Worm (Caenorhabditis elegans) whole organism, L4 larva: ENCODE measurements around the gene ZK662.6.

Experiments
- D1046.2 ChIP-seq: fragments of 200-800 bp; sonication (Bioruptor generic); IDR thresholded peaks from 2 replicates; pipeline ENCODE4 v1.3.6; 2022; ENCODE audit warnings: missing genetic modification characterization, missing compliant biosample characterization
- F44E2.7 ChIP-seq: fragments of 200-800 bp; sonication (Bioruptor generic); IDR thresholded peaks from 2 replicates; pipeline ENCODE4 v2.1.2; 2022; ENCODE audit warnings: missing genetic modification characterization, missing compliant biosample characterization
- F49E8.2 ChIP-seq: sonication (generic microtip); optimal IDR thresholded peaks from 2 replicates; lab custom pipeline; 2016; ENCODE audit warnings: missing compliant biosample characterization, mild to moderate bottlenecking, missing genetic modification characterization, borderline replicate concordance
- R02D3.7 ChIP-seq: fragments of 150-350 bp; sonication (generic microtip); optimal IDR thresholded peaks from 3 replicates; lab custom pipeline; 2014; ENCODE audit warnings: missing biosample characterization, missing genetic modification characterization
- T20F7.1 ChIP-seq: fragments of 200-800 bp; sonication (Bioruptor generic); optimal IDR thresholded peaks from 2 replicates; lab custom pipeline; 2018; ENCODE audit warnings: mild to moderate bottlenecking, missing genetic modification characterization, missing compliant biosample characterization
- Y105C5A.15 ChIP-seq: fragments of 200-800 bp; sonication (Bioruptor generic); IDR thresholded peaks from 2 replicates; pipeline ENCODE4 v1.3.6; 2022; ENCODE audit warnings: missing genetic modification characterization, missing compliant biosample characterization
- Y48G9A.11 ChIP-seq: fragments of 200-800 bp; sonication (Bioruptor generic); IDR thresholded peaks from 2 replicates; pipeline ENCODE4 v1.3.6; 2022; ENCODE audit warnings: missing genetic modification reagents, missing genetic modification characterization, missing compliant biosample characterization
- Y5F2A.4 ChIP-seq: fragments of 200-800 bp; sonication (Bioruptor generic); optimal IDR thresholded peaks from 2 replicates; lab custom pipeline; 2018; ENCODE audit warnings: mild to moderate bottlenecking, missing genetic modification characterization, missing compliant biosample characterization
- ZK337.2 ChIP-seq: fragments of 200-800 bp; sonication (Bioruptor generic); IDR thresholded peaks from 2 replicates; pipeline ENCODE4 v1.3.6; 2022; ENCODE audit warnings: missing genetic modification reagents, missing genetic modification characterization, missing compliant biosample characterization
- aha-1 ChIP-seq: fragments of 150-350 bp; peaks from one replicate; lab custom pipeline; 2014; ENCODE audit warnings: missing biosample characterization, missing genetic modification characterization
- ceh-62 ChIP-seq: sonication (generic microtip); optimal IDR thresholded peaks from 2 replicates; lab custom pipeline; 2017; ENCODE audit warnings: missing biosample characterization, missing genetic modification characterization
- ceh-82 ChIP-seq: sonication (generic microtip); optimal IDR thresholded peaks from 2 replicates; lab custom pipeline; 2017; ENCODE audit warnings: missing biosample characterization, missing genetic modification characterization
- ces-1 ChIP-seq: fragments of 150-350 bp; sonication (generic microtip); optimal IDR thresholded peaks from 4 replicates; lab custom pipeline; 2014; ENCODE audit warnings: missing biosample characterization, missing genetic modification reagents, missing genetic modification characterization
- cey-2 ChIP-seq: sonication (generic microtip); optimal IDR thresholded peaks from 3 replicates; lab custom pipeline; 2017; ENCODE audit warnings: missing genetic modification characterization, mild to moderate bottlenecking, missing compliant biosample characterization, antibody characterized with exemption, borderline replicate concordance; ENCODE audit not compliant: insufficient read depth
- daf-12 ChIP-seq: fragments of 150-350 bp; optimal IDR thresholded peaks from 2 replicates; lab custom pipeline; 2014; ENCODE audit warnings: missing biosample characterization, missing genetic modification reagents, missing genetic modification characterization
- daf-16 ChIP-seq, 3 experiments: sonication (generic microtip); optimal IDR thresholded peaks; 2 replicates each; lab custom pipeline; 2016 to 2017; ENCODE audit warnings: missing genetic modification characterization in 3 of 3, missing genetic modification reagents in 3 of 3, mild to moderate bottlenecking in 2 of 3, missing compliant biosample characterization in 2 of 3, missing biosample characterization in 1 of 3, moderate library complexity in 1 of 3
- daf-19 ChIP-seq: fragments of 200-800 bp; sonication (Bioruptor generic); conservative IDR thresholded peaks from 2 replicates; pipeline ENCODE4 v1.3.6; 2022; ENCODE audit warnings: missing genetic modification characterization, missing compliant biosample characterization
- dmd-9 ChIP-seq: fragments of 200-800 bp; sonication (Bioruptor generic); IDR thresholded peaks from 2 replicates; pipeline ENCODE4 v1.3.6; 2022; ENCODE audit warnings: missing genetic modification reagents, missing genetic modification characterization, missing compliant biosample characterization
- dve-1 ChIP-seq: sonication (generic microtip); optimal IDR thresholded peaks from 2 replicates; lab custom pipeline; 2017; ENCODE audit warnings: antibody characterized with exemption, mild to moderate bottlenecking, missing genetic modification characterization, missing compliant biosample characterization; ENCODE audit not compliant: insufficient read depth
- fkh-10 ChIP-seq: fragments of 150-350 bp; optimal IDR thresholded peaks from 2 replicates; lab custom pipeline; 2014; ENCODE audit warnings: missing biosample characterization, missing genetic modification reagents, missing genetic modification characterization
- fos-1 ChIP-seq: fragments of 150-350 bp; optimal IDR thresholded peaks from 2 replicates; lab custom pipeline; 2014; ENCODE audit warnings: missing biosample characterization, missing genetic modification characterization
- hif-1 ChIP-seq, 2 experiments: sonication (generic microtip); optimal IDR thresholded peaks; 2 replicates each; lab custom pipeline; 2016 to 2017; ENCODE audit warnings: missing compliant biosample characterization in 2 of 2, missing genetic modification characterization in 2 of 2, missing genetic modification reagents in 2 of 2, missing genotype in 2 of 2, mild to moderate bottlenecking in 1 of 2
- hlh-11 ChIP-seq: fragments of 200-800 bp; sonication (Bioruptor generic); optimal IDR thresholded peaks from 2 replicates; lab custom pipeline; 2018; ENCODE audit warnings: mild to moderate bottlenecking, missing genetic modification characterization, missing compliant biosample characterization
- lin-1 ChIP-seq: fragments of 200-800 bp; sonication (Bioruptor generic); IDR thresholded peaks from 2 replicates; pipeline ENCODE4 v1.3.6; 2022; ENCODE audit warnings: missing genetic modification reagents, missing genetic modification characterization, missing compliant biosample characterization
- lin-13 ChIP-seq: fragments of 150-350 bp; optimal IDR thresholded peaks from 2 replicates; lab custom pipeline; 2014; ENCODE audit warnings: missing biosample characterization, missing genetic modification reagents, missing genetic modification characterization
- lin-29 ChIP-seq: fragments of 200-800 bp; sonication (Bioruptor generic); IDR thresholded peaks from 2 replicates; pipeline ENCODE4 v1.3.6; 2022; ENCODE audit warnings: missing genetic modification reagents, missing genetic modification characterization, missing compliant biosample characterization
- lin-38 ChIP-seq: fragments of 200-800 bp; sonication (Bioruptor generic); IDR thresholded peaks from 2 replicates; pipeline ENCODE4 v1.3.6; 2022; ENCODE audit warnings: missing genetic modification reagents, missing genetic modification characterization, missing compliant biosample characterization
- lin-39 ChIP-seq: fragments of 150-350 bp; optimal IDR thresholded peaks from 2 replicates; lab custom pipeline; 2014; ENCODE audit warnings: missing biosample characterization, missing genetic modification reagents, missing genetic modification characterization
- madf-5 ChIP-seq, 2 experiments: fragments of 200-800 bp; sonication (Bioruptor generic); IDR thresholded peaks; 2 replicates each; pipeline ENCODE4 v1.3.6; 2022; ENCODE audit warnings: missing compliant biosample characterization in 2 of 2, missing genetic modification characterization in 2 of 2
- mdl-1 ChIP-seq, 2 experiments: fragments of 150-350 bp in 1 of 2; sonication (generic microtip) in 1 of 2; optimal IDR thresholded peaks; 2 replicates each; lab custom pipeline; 2014 to 2017; ENCODE audit warnings: missing biosample characterization in 2 of 2, missing genetic modification characterization in 2 of 2
- mdt-29 ChIP-seq: fragments of 200-800 bp; sonication (Bioruptor generic); IDR thresholded peaks from 2 replicates; pipeline ENCODE4 v1.3.6; 2022; ENCODE audit warnings: missing genetic modification reagents, missing genetic modification characterization, missing compliant biosample characterization
- mep-1 ChIP-seq: fragments of 150-350 bp; sonication (generic microtip); optimal IDR thresholded peaks from 3 replicates; lab custom pipeline; 2014; ENCODE audit warnings: missing biosample characterization, missing genetic modification characterization
- mes-2 ChIP-seq: sonication (generic microtip); optimal IDR thresholded peaks from 2 replicates; lab custom pipeline; 2016; ENCODE audit warnings: missing genotype, mild to moderate bottlenecking, missing genetic modification characterization, missing compliant biosample characterization; ENCODE audit not compliant: poor library complexity, severe bottlenecking
- mxl-2 ChIP-seq: fragments of 200-800 bp; sonication (Bioruptor generic); conservative IDR thresholded peaks from 2 replicates; pipeline ENCODE4 v1.3.6; 2022; ENCODE audit warnings: missing genetic modification reagents, missing genetic modification characterization, missing compliant biosample characterization
- mxl-3 ChIP-seq: fragments of 200-800 bp; sonication (Bioruptor generic); optimal IDR thresholded peaks from 2 replicates; lab custom pipeline; 2018; ENCODE audit warnings: mild to moderate bottlenecking, missing genetic modification characterization, missing compliant biosample characterization
- nhr-10 ChIP-seq: fragments of 150-350 bp; optimal IDR thresholded peaks from 2 replicates; lab custom pipeline; 2014; ENCODE audit warnings: missing biosample characterization, missing genetic modification characterization
- nhr-11 ChIP-seq: fragments of 150-350 bp; optimal IDR thresholded peaks from 2 replicates; lab custom pipeline; 2014; ENCODE audit warnings: missing biosample characterization, missing genetic modification characterization
- nhr-111 ChIP-seq: fragments of 200-800 bp; sonication (Bioruptor generic); optimal IDR thresholded peaks from 2 replicates; lab custom pipeline; 2018; ENCODE audit warnings: mild to moderate bottlenecking, missing genetic modification characterization, missing compliant biosample characterization
- nhr-25 ChIP-seq: sonication (generic microtip); optimal IDR thresholded peaks from 2 replicates; lab custom pipeline; 2017; ENCODE audit warnings: missing genetic modification characterization, mild to moderate bottlenecking, missing compliant biosample characterization, antibody characterized with exemption, moderate library complexity, borderline replicate concordance; ENCODE audit not compliant: insufficient read depth
- nhr-48 ChIP-seq: sonication (generic microtip); optimal IDR thresholded peaks from 2 replicates; lab custom pipeline; 2016; ENCODE audit warnings: mild to moderate bottlenecking, missing genetic modification characterization, missing compliant biosample characterization
- nhr-76 ChIP-seq: fragments of 150-350 bp; optimal IDR thresholded peaks from 2 replicates; lab custom pipeline; 2014; ENCODE audit warnings: missing biosample characterization, missing genetic modification characterization
- nhr-77 ChIP-seq: fragments of 150-350 bp; optimal IDR thresholded peaks from 2 replicates; lab custom pipeline; 2014; ENCODE audit warnings: missing biosample characterization, missing genetic modification characterization
- pha-4 ChIP-seq, 2 experiments: fragments of 150-350 bp in 1 of 2; fragments of 200-800 bp in 1 of 2; sonication (Bioruptor generic) in 1 of 2; IDR thresholded peaks in 1 of 2; optimal IDR thresholded peaks in 1 of 2; 2 replicates each; pipeline versions ENCODE4 v1.3.6 to Lab custom; 2014 to 2022; ENCODE audit warnings: missing genetic modification characterization in 2 of 2, missing genetic modification reagents in 2 of 2, missing biosample characterization in 1 of 2, missing compliant biosample characterization in 1 of 2
- rbr-2 ChIP-seq: sonication (generic microtip); optimal IDR thresholded peaks from 2 replicates; lab custom pipeline; 2016; ENCODE audit warnings: missing genotype, missing genetic modification characterization, missing compliant biosample characterization
- set-16 ChIP-seq: fragments of 200-800 bp; sonication (Bioruptor generic); IDR thresholded peaks from 2 replicates; pipeline ENCODE4 v1.3.6; 2022; ENCODE audit warnings: missing genetic modification reagents, missing genetic modification characterization, missing compliant biosample characterization
- unc-130 ChIP-seq: sonication (generic microtip); optimal IDR thresholded peaks from 2 replicates; lab custom pipeline; 2016; ENCODE audit warnings: missing genetic modification reagents, missing genetic modification characterization, missing compliant biosample characterization
- zfp-2 ChIP-seq: sonication (generic microtip); optimal IDR thresholded peaks from 2 replicates; lab custom pipeline; 2016; ENCODE audit warnings: mild to moderate bottlenecking, missing genetic modification characterization, missing compliant biosample characterization
- zfp-3 ChIP-seq: fragments of 200-800 bp; sonication (Bioruptor generic); conservative IDR thresholded peaks from 2 replicates; pipeline ENCODE4 v1.3.6; 2022; ENCODE audit warnings: missing genetic modification reagents, missing genetic modification characterization, missing compliant biosample characterization
- ztf-7 ChIP-seq: fragments of 150-350 bp; optimal IDR thresholded peaks from 2 replicates; lab custom pipeline; 2014; ENCODE audit warnings: missing biosample characterization, missing genetic modification characterization

The ZK662.6 gene

DNA sequence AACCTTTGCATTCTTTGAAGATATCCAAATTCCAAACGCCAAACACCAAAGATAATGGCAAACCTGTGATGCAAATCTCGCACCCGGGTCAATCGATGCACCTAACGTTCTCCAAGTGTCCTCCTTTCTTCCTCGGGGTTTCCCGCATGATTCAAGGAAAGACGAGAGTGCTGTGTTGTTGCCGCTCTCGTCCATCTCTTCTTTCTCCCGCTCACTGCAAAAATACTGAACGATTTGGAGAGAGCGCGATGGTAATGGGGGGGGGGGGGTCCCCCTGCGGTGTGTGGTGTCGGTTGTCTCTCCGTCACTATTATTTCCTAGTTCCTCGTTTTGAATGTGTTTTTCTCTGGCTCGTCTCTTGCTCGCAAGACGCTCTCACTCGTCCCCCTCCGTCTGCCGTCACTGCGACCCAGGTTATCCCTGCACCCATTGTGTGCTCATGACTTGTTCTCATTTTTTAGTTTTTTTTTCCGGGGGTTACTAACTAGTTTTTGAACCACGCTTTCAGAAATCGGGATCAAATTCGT, 11.0 kb upstream of the ZK662.6 start (continued):
- TF ChIP-seq cey-2 (tag; lab: Kevin White, UChicago) (no peak), dmd-9 (GFP tag; lab: Robert Waterston, UW) (no peak), mxl-3 (GFP tag; lab: Kevin White, UChicago) (peak; percentile 77), lin-13 (peak; percentile 21), pha-4 (GFP tag; IDR thresholded peaks at IDR 0.05; lab: Robert Waterston, UW) (peak; percentile 83), pha-4 (tag; optimal IDR thresholded peaks at IDR 0.05; lab: Kevin White, UChicago) (peak; percentile 3), R02D3.7 (tag; lab: Kevin White, UChicago) (no peak), mes-2 (tag; lab: Kevin White, UChicago) (peak; percentile 55), lin-29 (GFP tag; lab: Robert Waterston, UW) (no peak), unc-130 (no peak), nhr-10 (tag; lab: Kevin White, UChicago) (peak; percentile 75), nhr-11 (tag; lab: Kevin White, UChicago) (peak; percentile 76), fos-1 (tag; lab: Kevin White, UChicago) (no peak), mdl-1 (tag; optimal IDR thresholded peaks at IDR 0.05; lab: Kevin White, UChicago) (peak; percentile 67 to 95), mxl-2 (GFP tag; lab: Robert Waterston, UW) (no peak), F44E2.7 (no peak), rbr-2 (tag; lab: Kevin White, UChicago) (peak; percentile 90), mdt-29 (GFP tag; lab: Robert Waterston, UW) (no peak), ztf-7 (tag; lab: Kevin White, UChicago) (peak; percentile 10), nhr-111 (GFP tag; lab: Kevin White, UChicago) (no peak), madf-5 (GFP tag; IDR thresholded peaks at IDR 0.05; lab: Robert Waterston, UW) (no peak), hlh-11 (tag; lab: Kevin White, UChicago) (peak; percentile 95), set-16 (GFP tag; lab: Robert Waterston, UW) (peak; percentile 92), ces-1 (GFP tag; lab: Kevin White, UChicago) (peak; percentile 15), nhr-48 (peak; percentile 98), lin-39 (tag; lab: Kevin White, UChicago) (no peak), zfp-3 (GFP tag; lab: Robert Waterston, UW) (no peak), daf-16 (GFP tag; optimal IDR thresholded peaks at IDR 0.05; lab: Kevin White, UChicago) (peak in 1 of 2 experiments; percentile 74), daf-16 (tag; optimal IDR thresholded peaks at IDR 0.05; lab: Kevin White, UChicago) (peak; percentile 55), daf-12 (tag; lab: Kevin White, UChicago) (no peak), zfp-2 (no peak), hif-1 (tag; optimal IDR thresholded peaks at IDR 0.05; lab: Kevin White, UChicago) (peak in 1 of 2 experiments; percentile 77), Y105C5A.15 (GFP tag; lab: Robert Waterston, UW) (no peak), daf-19 (GFP tag; lab: Robert Waterston, UW) (no peak), lin-38 (GFP tag; lab: Robert Waterston, UW) (peak; percentile 34), nhr-25 (peak; percentile 70), Y5F2A.4 (no peak), ZK337.2 (no peak), mep-1 (tag; lab: Kevin White, UChicago) (peak; percentile 88), dve-1 (tag; lab: Kevin White, UChicago) (peak; percentile 72), F49E8.2 (tag; lab: Kevin White, UChicago) (no peak), D1046.2 (GFP tag; lab: Robert Waterston, UW) (no peak), ceh-62 (no peak), ceh-82 (tag; lab: Kevin White, UChicago) (no peak), aha-1 (tag; lab: Kevin White, UChicago) (peak; percentile 97), lin-1 (GFP tag; lab: Robert Waterston, UW) (no peak), fkh-10 (GFP tag; lab: Kevin White, UChicago) (peak; percentile 84), T20F7.1 (GFP tag; lab: Kevin White, UChicago) (peak; percentile 53), nhr-76 (tag; lab: Kevin White, UChicago) (peak; percentile 36), Y48G9A.11 (GFP tag; lab: Robert Waterston, UW) (no peak), nhr-77 (tag; lab: Kevin White, UChicago) (peak; percentile 50)
